Worm (Caenorhabditis elegans) whole organism, young adult: ENCODE data around the gene nuc-1.

ENCODE experiments used
- B0261.1 ChIP-seq: sonication (generic microtip); optimal IDR thresholded peaks from 2 replicates; lab custom pipeline; 2016; ENCODE audit warnings: mild to moderate bottlenecking, missing genetic modification characterization, moderate library complexity, missing compliant biosample characterization
- F22D6.2 ChIP-seq: sonication (generic microtip); optimal IDR thresholded peaks from 2 replicates; lab custom pipeline; 2016; ENCODE audit warnings: mild to moderate bottlenecking, missing genetic modification characterization, missing compliant biosample characterization
- F23B12.7 ChIP-seq: sonication (generic microtip); optimal IDR thresholded peaks from 2 replicates; lab custom pipeline; 2017; ENCODE audit warnings: missing genetic modification characterization, mild to moderate bottlenecking, missing compliant biosample characterization, antibody characterized with exemption, moderate library complexity; ENCODE audit not compliant: insufficient read depth
- F33H1.4 ChIP-seq: fragments of 200-800 bp; sonication (Bioruptor generic); IDR thresholded peaks from 2 replicates; pipeline ENCODE4 v1.3.6; 2022; ENCODE audit warnings: missing genetic modification reagents, missing genetic modification characterization, missing compliant biosample characterization
- F49E8.2 ChIP-seq: sonication (generic microtip); optimal IDR thresholded peaks from 3 replicates; lab custom pipeline; 2017; ENCODE audit warnings: missing genetic modification characterization, mild to moderate bottlenecking, missing compliant biosample characterization, antibody characterized with exemption, moderate library complexity; ENCODE audit not compliant: insufficient read depth
- Y53F4B.3 ChIP-seq: fragments of 200-800 bp; sonication (Bioruptor generic); IDR thresholded peaks from 2 replicates; pipeline ENCODE4 v1.3.6; 2022; ENCODE audit warnings: missing genetic modification reagents, missing genetic modification characterization, missing compliant biosample characterization
- Y79H2A.3 ChIP-seq: fragments of 200-800 bp; sonication (Bioruptor generic); conservative IDR thresholded peaks from 2 replicates; pipeline ENCODE4 v1.3.6; 2022; ENCODE audit warnings: missing genetic modification reagents, missing genetic modification characterization, missing compliant biosample characterization
- akir-1 ChIP-seq: fragments of 200-800 bp; sonication (Bioruptor generic); optimal IDR thresholded peaks from 2 replicates; lab custom pipeline; 2018; ENCODE audit warnings: mild to moderate bottlenecking, missing genetic modification characterization, moderate library complexity, missing compliant biosample characterization
- ama-1 ChIP-seq, 3 experiments: fragments of 150-350 bp in 1 of 3; sonication (generic microtip) in 2 of 3; optimal IDR thresholded peaks; 2 replicates each; lab custom pipeline; 2014 to 2018; ENCODE audit warnings: missing biosample characterization in 2 of 3, missing genetic modification characterization in 2 of 3, missing genetic modification reagents in 2 of 3
- athp-1 ChIP-seq: sonication (generic microtip); optimal IDR thresholded peaks from 2 replicates; lab custom pipeline; 2017; ENCODE audit warnings: mild to moderate bottlenecking, missing genetic modification characterization, missing compliant biosample characterization
- bed-1 ChIP-seq: fragments of 200-800 bp; sonication (Bioruptor generic); IDR thresholded peaks from 2 replicates; pipeline ENCODE4 v1.3.6; 2022; ENCODE audit warnings: missing genetic modification reagents, missing genetic modification characterization, missing compliant biosample characterization
- cebp-1 ChIP-seq, 2 experiments: fragments of 200-800 bp in 1 of 2; sonication (Bioruptor generic) in 1 of 2; sonication (generic microtip) in 1 of 2; IDR thresholded peaks in 1 of 2; optimal IDR thresholded peaks in 1 of 2; 2 replicates each; pipeline versions ENCODE4 v1.3.6 to Lab custom; 2017 to 2022; ENCODE audit warnings: missing compliant biosample characterization in 2 of 2, missing genetic modification characterization in 2 of 2, mild to moderate bottlenecking in 1 of 2, missing genetic modification reagents in 1 of 2, moderate library complexity in 1 of 2
- ceh-79 ChIP-seq: sonication (generic microtip); optimal IDR thresholded peaks from 2 replicates; lab custom pipeline; 2017; ENCODE audit warnings: mild to moderate bottlenecking, missing genetic modification characterization, missing compliant biosample characterization
- dpff-1 ChIP-seq: sonication (generic microtip); optimal IDR thresholded peaks from 2 replicates; lab custom pipeline; 2017; ENCODE audit warnings: mild to moderate bottlenecking, missing genetic modification characterization, missing compliant biosample characterization
- dpl-1 ChIP-seq: fragments of 150-350 bp; optimal IDR thresholded peaks from 2 replicates; lab custom pipeline; 2014; ENCODE audit warnings: missing biosample characterization, missing genetic modification reagents, missing genetic modification characterization
- hmg-1.2 ChIP-seq: fragments of 200-800 bp; sonication (Bioruptor generic); IDR thresholded peaks from 2 replicates; pipeline ENCODE4 v1.3.6; 2022; ENCODE audit warnings: missing genetic modification reagents, missing genetic modification characterization, missing compliant biosample characterization
- let-526 ChIP-seq: fragments of 200-800 bp; sonication (Bioruptor generic); IDR thresholded peaks from 2 replicates; pipeline ENCODE4 v1.3.6; 2022; ENCODE audit warnings: missing genetic modification reagents, missing genetic modification characterization, missing compliant biosample characterization
- lin-26 ChIP-seq: fragments of 200-800 bp; sonication (Bioruptor generic); IDR thresholded peaks from 2 replicates; pipeline ENCODE4 v1.3.6; 2022; ENCODE audit warnings: missing genetic modification reagents, missing genetic modification characterization, missing compliant biosample characterization
- lin-40 ChIP-seq: sonication (generic microtip); optimal IDR thresholded peaks from 2 replicates; lab custom pipeline; 2016; ENCODE audit warnings: missing genetic modification characterization, mild to moderate bottlenecking, missing compliant biosample characterization, missing genotype, missing genetic modification reagents
- madf-8 ChIP-seq: fragments of 200-800 bp; sonication (Bioruptor generic); conservative IDR thresholded peaks from 2 replicates; pipeline ENCODE4 v1.3.6; 2022; ENCODE audit warnings: missing genetic modification reagents, missing genetic modification characterization, missing compliant biosample characterization
- mcd-1 ChIP-seq: fragments of 200-800 bp; sonication (Bioruptor generic); IDR thresholded peaks from 2 replicates; pipeline ENCODE4 v1.3.6; 2022; ENCODE audit warnings: missing genetic modification reagents, missing genetic modification characterization, missing compliant biosample characterization
- mel-28 ChIP-seq: sonication (generic microtip); optimal IDR thresholded peaks from 2 replicates; lab custom pipeline; 2016; ENCODE audit warnings: borderline replicate concordance, mild to moderate bottlenecking, missing genetic modification characterization, missing compliant biosample characterization
- mxl-1 ChIP-seq: sonication (generic microtip); optimal IDR thresholded peaks from 2 replicates; lab custom pipeline; 2016; ENCODE audit warnings: missing genetic modification characterization, missing compliant biosample characterization
- nhr-80 ChIP-seq: sonication (generic microtip); optimal IDR thresholded peaks from 2 replicates; lab custom pipeline; 2016; ENCODE audit warnings: missing genetic modification characterization, missing compliant biosample characterization
- rpc-1 ChIP-seq, 2 experiments: fragments of 150-350 bp in 1 of 2; sonication (generic microtip) in 1 of 2; optimal IDR thresholded peaks; 2 replicates each; lab custom pipeline; 2014 to 2018; ENCODE audit warnings: missing biosample characterization in 1 of 2, missing genetic modification characterization in 1 of 2, missing genetic modification reagents in 1 of 2, missing genotype in 1 of 2
- snpc-1.3 ChIP-seq: sonication (generic microtip); optimal IDR thresholded peaks from 2 replicates; lab custom pipeline; 2017; ENCODE audit warnings: missing genetic modification characterization, mild to moderate bottlenecking, missing compliant biosample characterization, antibody characterized with exemption, moderate library complexity, missing genotype, missing genetic modification reagents; ENCODE audit not compliant: insufficient read depth
- somi-1 ChIP-seq: fragments of 200-800 bp; sonication (Bioruptor generic); optimal IDR thresholded peaks from 2 replicates; lab custom pipeline; 2018; ENCODE audit warnings: mild to moderate bottlenecking, missing genetic modification characterization, missing compliant biosample characterization
- tbp1 ChIP-seq: fragments of 200-800 bp; sonication (Bioruptor generic); optimal IDR thresholded peaks from 2 replicates; lab custom pipeline; 2018; ENCODE audit warnings: mild to moderate bottlenecking, missing genetic modification characterization, missing compliant biosample characterization
- tlf-1 ChIP-seq: fragments of 200-800 bp; sonication (Bioruptor generic); optimal IDR thresholded peaks from 2 replicates; lab custom pipeline; 2018; ENCODE audit warnings: mild to moderate bottlenecking, missing genetic modification characterization, missing compliant biosample characterization
- ztf-18 ChIP-seq: sonication (generic microtip); optimal IDR thresholded peaks from 2 replicates; lab custom pipeline; 2016; ENCODE audit warnings: missing genotype, mild to moderate bottlenecking, missing genetic modification characterization, missing compliant biosample characterization
- ztf-26 ChIP-seq: sonication (generic microtip); optimal IDR thresholded peaks from 2 replicates; lab custom pipeline; 2017; ENCODE audit warnings: missing genetic modification characterization, missing compliant biosample characterization
- ztf-3 ChIP-seq: fragments of 200-800 bp; sonication (Bioruptor generic); optimal IDR thresholded peaks from 2 replicates; lab custom pipeline; 2018; ENCODE audit warnings: mild to moderate bottlenecking, missing genetic modification characterization, missing compliant biosample characterization

Gene nuc-1

ce11 chrX:9523118-9523517 lies 16.6 kb upstream of the nuc-1 start, which contains the start of gene C07B5.3:
TSS of gene C07B5.3 (minus strand) at chrX:9523218.
- TF ChIP-seq mel-28 (tag; lab: Kevin White, UChicago) (no peak), Y53F4B.3 (GFP tag; lab: Robert Waterston, UW) (no peak), F22D6.2 (tag; lab: Kevin White, UChicago) (no peak), mcd-1 (GFP tag; lab: Robert Waterston, UW) (no peak), dpff-1 (tag; lab: Kevin White, UChicago) (no peak), cebp-1 (GFP tag; IDR thresholded peaks at IDR 0.05; lab: Robert Waterston, UW) (no peak), cebp-1 (tag; optimal IDR thresholded peaks at IDR 0.05; lab: Kevin White, UChicago) (no peak), athp-1 (tag; lab: Kevin White, UChicago) (no peak), tlf-1 (GFP tag; lab: Kevin White, UChicago) (no peak)

ce11 chrX:9527898-9528297 lies 11.8 kb upstream of the nuc-1 start:
- TF ChIP-seq somi-1 (GFP tag; lab: Kevin White, UChicago) (peak; percentile 19), lin-40 (tag; lab: Kevin White, UChicago) (peak; percentile 42), ztf-18 (tag; lab: Kevin White, UChicago) (no peak), ztf-26 (tag; lab: Kevin White, UChicago) (peak; percentile 63), rpc-1 (optimal IDR thresholded peaks at IDR 0.05; lab: Kevin White, UChicago) (no peak), rpc-1 (tag; optimal IDR thresholded peaks at IDR 0.05; lab: Kevin White, UChicago) (no peak)
- TF ChIP-seq, all 124 proteins: peak for 3

- TF ChIP-seq snpc-1.3 (tag; lab: Kevin White, UChicago) = no peak
- TF ChIP-seq let-526 (GFP tag; lab: Robert Waterston, UW) = no peak
- no peak for TF ChIP-seq ama-1 (optimal IDR thresholded peaks at IDR 0.05; lab: Kevin White, UChicago)
- no peak for TF ChIP-seq ama-1 (GFP tag; optimal IDR thresholded peaks at IDR 0.05; lab: Kevin White, UChicago)
- no peak for TF ChIP-seq ztf-3 (GFP tag; lab: Kevin White, UChicago)
- no peak for TF ChIP-seq tbp1 (GFP tag; lab: Kevin White, UChicago)
- TF ChIP-seq mxl-1 = no peak
- TF ChIP-seq hmg-1.2 (GFP tag; lab: Robert Waterston, UW) = no peak
- no peak for TF ChIP-seq F23B12.7 (tag; lab: Kevin White, UChicago)
- TF ChIP-seq madf-8 (GFP tag; lab: Robert Waterston, UW) = no peak
- TF ChIP-seq ceh-79 (tag; lab: Kevin White, UChicago) = no peak
- TF ChIP-seq nhr-80 (tag; lab: Kevin White, UChicago) = no peak
- TF ChIP-seq mcd-1 (GFP tag; lab: Robert Waterston, UW) = no peak
- TF ChIP-seq F33H1.4 (GFP tag; lab: Robert Waterston, UW) = no peak
- no peak for TF ChIP-seq Y79H2A.3 (GFP tag; lab: Robert Waterston, UW)
- TF ChIP-seq bed-1 (GFP tag; lab: Robert Waterston, UW) = no peak
- TF ChIP-seq dpl-1 (GFP tag; lab: Kevin White, UChicago) = no peak
- TF ChIP-seq akir-1 (GFP tag; lab: Kevin White, UChicago) = no peak
- TF ChIP-seq, all 124 proteins: peak for 0
Measured at ce11 chrX:9529360-9529759, 10.3 kb upstream of the nuc-1 start, which contains the start of gene C07B5.4. TSS of gene C07B5.4 (plus strand) at chrX:9529660.

ce11 chrX:9531640-9532039 lies 8.1 kb upstream of the nuc-1 start:
- TF ChIP-seq B0261.1 = no peak
- peak; percentile 21 for TF ChIP-seq nhr-80 (tag; lab: Kevin White, UChicago)
- TF ChIP-seq F49E8.2 (tag; lab: Kevin White, UChicago) = no peak
- TF ChIP-seq lin-26 (GFP tag; lab: Robert Waterston, UW) = no peak
